Fruit fly (Drosophila melanogaster) whole organism: ENCODE results near the gene CG13026.

ENCODE experiments used
- CG8478 ChIP-seq: fragments of >200 bp; optimal IDR thresholded peaks from 2 replicates; lab custom pipeline; 2018; ENCODE audit warnings: inconsistent platforms
- Dll ChIP-seq: fragments of >200 bp; optimal IDR thresholded peaks from 2 replicates; lab custom pipeline; 2017
- EcR ChIP-seq, 2 experiments: fragments of >200 bp; optimal IDR thresholded peaks; 2 replicates each; lab custom pipeline; 2017; ENCODE audit warnings: missing biosample characterization in 2 of 2, missing genetic modification characterization in 2 of 2, missing genetic modification reagents in 2 of 2
- pan ChIP-seq: fragments of >200 bp; optimal IDR thresholded peaks from 2 replicates; lab custom pipeline; 2017
- psq ChIP-seq: fragments of >200 bp; optimal IDR thresholded peaks from 2 replicates; lab custom pipeline; 2017
- usp ChIP-seq: fragments of >200 bp; optimal IDR thresholded peaks from 2 replicates; lab custom pipeline; 2017; ENCODE audit warnings: missing biosample characterization, missing genetic modification characterization, mixed read lengths

Gene CG13026

DNA sequence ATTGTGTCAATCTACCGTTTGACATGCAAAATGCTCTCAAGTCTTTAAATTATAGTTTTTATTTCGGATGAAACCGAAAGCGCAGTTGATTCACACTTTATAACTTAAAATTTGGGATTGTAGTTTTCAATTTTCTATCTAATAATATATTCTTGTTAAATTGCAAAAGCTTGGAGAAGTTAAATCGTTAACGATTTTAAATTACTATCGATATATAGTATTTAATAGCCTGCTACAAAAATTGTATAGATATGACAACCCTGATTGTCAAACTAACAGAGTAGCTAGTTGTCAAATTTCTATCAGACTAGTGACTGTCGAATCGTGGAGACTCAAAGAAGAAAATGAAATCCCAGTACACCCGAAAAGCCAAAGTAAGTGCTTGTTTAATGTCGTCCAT lies 21.3 kb downstream of the CG13026 start, which contains the start of gene CG9692:
Gene CG9692 (plus strand): TSS at position 301 of the 400 bp plus-strand sequence.
- TF ChIP-seq Dll (lab: Kevin White, UChicago), result no peak
- TF ChIP-seq EcR (GFP tag; optimal IDR thresholded peaks at IDR 0.05; lab: Kevin White, UChicago), result no peak
- no peak for TF ChIP-seq usp (GFP tag; lab: Kevin White, UChicago)
- TF ChIP-seq CG8478 (lab: Kevin White, UChicago), result no peak
- no peak for TF ChIP-seq psq
- no peak for TF ChIP-seq pan

DNA sequence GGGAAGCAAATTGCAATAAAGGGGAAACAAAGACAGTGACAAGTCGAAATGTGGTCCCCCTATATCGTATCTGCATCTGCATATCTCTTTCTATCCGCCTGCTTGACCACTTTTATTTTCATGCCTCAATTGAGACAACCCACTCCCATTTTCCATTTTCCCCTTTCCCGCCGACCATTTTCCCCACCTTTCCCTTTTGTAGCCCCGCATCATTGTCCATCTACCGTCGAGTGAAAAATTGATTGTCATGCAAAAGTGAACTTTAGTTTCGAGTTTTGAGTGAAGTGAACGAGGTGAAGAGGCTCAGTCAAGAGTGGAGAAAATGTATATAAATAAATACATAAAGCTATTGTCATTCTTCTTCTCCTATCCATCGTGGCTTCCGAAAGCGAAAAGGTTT lies 21.7 kb downstream of the CG13026 start:
- TF ChIP-seq Dll (lab: Kevin White, UChicago) (no peak), pan (no peak), usp (GFP tag; lab: Kevin White, UChicago) (no peak), EcR (GFP tag; optimal IDR thresholded peaks at IDR 0.05; lab: Kevin White, UChicago) (no peak), psq (no peak), CG8478 (lab: Kevin White, UChicago) (no peak)

DNA sequence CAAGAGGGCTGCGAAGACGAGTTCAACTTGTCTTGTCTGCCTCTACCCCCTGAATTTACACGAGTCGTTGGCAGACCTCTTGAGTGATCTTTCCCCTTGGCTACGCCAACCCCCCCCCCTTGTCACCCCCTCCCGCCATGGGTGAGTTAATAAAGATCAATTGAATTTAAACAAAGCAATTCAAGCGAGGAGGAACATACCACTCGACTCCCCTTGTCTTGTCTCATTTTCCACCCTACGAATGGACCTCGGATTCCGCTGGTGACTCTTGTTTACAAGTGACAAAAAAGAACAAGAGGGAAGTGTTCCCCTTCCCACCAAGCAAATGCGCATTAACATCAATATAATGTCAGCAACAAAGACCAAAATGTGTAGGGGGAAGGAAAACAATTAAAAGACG lies 23.1 kb downstream of the CG13026 start:
- TF ChIP-seq Dll (lab: Kevin White, UChicago) (no peak), psq (no peak), usp (GFP tag; lab: Kevin White, UChicago) (no peak), EcR (GFP tag; optimal IDR thresholded peaks at IDR 0.05; lab: Kevin White, UChicago) (no peak), pan (no peak), CG8478 (lab: Kevin White, UChicago) (no peak)

DNA sequence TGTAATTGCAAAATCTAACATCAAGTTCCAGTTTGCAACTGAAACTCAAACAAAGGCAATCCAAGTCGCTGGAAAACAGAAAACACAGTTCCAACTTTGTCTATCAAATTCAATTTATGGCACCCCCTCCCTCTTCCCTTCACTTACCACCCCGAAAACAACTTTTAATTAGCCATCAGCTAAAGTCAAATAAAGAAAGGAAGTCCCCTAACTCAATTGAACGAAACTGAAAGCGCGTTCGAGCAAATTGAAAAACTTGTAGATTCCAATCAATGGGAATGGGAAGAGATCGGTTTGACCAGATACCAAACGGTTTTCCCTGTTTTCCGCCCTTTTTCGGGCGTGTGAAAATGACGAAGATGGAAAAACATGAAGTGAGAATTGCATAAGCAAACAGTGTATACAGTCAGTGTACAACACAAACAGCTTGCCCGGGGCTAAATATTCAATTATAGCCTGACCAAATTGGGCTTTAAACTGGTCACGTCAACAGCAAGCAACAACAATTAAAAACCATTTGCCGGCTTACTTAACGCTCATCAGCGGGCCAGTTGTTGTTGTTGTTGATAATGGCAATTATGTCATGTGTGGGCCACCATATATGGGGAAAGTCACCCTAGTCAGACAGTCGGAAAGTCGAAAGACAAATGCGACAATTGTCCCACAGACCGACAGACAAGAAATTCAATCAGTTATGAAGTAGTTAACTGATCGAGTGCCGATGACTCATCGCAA lies 26.5 kb downstream of the CG13026 start:
- TF ChIP-seq CG8478 (lab: Kevin White, UChicago) (no peak), Dll (lab: Kevin White, UChicago) (no peak), pan (no peak), psq (no peak), EcR (GFP tag; optimal IDR thresholded peaks at IDR 0.05; lab: Kevin White, UChicago) (no peak), usp (GFP tag; lab: Kevin White, UChicago) (no peak)

DNA sequence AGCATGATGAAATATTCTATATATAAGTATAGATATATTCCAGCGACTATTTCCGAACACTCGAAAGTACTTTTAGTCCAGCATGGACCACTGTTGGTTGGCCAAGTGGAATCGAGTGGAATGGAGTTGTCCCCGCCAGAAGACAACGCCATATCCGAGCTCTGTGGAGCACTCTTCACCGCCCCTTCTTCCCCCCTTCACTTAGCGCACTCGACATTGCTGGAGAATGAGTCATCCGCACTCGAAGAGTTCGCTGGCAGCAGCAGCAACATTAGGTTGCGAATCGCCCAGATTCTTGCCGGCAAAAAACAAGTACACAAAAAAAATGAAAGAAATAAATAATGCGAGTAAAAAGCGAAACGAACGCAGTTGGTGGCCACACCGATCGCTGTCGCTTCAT lies 27.9 kb downstream of the CG13026 start:
- TF ChIP-seq CG8478 (lab: Kevin White, UChicago) (no peak), pan (no peak), EcR (GFP tag; optimal IDR thresholded peaks at IDR 0.05; lab: Kevin White, UChicago) (no peak)

DNA sequence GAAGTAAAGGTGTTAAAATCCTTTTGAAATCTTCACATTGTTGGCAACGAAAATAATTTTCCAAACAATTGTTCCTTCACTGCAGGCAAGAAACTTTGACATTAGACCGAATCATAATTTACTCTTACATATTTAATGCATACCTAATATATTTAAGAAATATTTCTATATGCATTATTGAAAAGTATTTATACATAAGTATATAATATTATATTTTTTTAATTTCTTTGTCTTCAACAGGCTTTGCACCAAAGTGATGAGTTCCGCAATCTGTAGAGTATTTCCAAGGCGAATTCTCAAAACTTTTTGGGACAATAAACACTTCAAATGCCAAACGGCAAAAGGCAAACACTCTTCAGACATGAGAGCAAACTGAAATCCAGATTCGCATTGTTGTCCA lies 28.9 kb downstream of the CG13026 start:
- TF ChIP-seq pan (no peak), usp (GFP tag; lab: Kevin White, UChicago) (no peak), psq (no peak), EcR (GFP tag; optimal IDR thresholded peaks at IDR 0.05; lab: Kevin White, UChicago) (no peak), Dll (lab: Kevin White, UChicago) (no peak), CG8478 (lab: Kevin White, UChicago) (no peak)

DNA sequence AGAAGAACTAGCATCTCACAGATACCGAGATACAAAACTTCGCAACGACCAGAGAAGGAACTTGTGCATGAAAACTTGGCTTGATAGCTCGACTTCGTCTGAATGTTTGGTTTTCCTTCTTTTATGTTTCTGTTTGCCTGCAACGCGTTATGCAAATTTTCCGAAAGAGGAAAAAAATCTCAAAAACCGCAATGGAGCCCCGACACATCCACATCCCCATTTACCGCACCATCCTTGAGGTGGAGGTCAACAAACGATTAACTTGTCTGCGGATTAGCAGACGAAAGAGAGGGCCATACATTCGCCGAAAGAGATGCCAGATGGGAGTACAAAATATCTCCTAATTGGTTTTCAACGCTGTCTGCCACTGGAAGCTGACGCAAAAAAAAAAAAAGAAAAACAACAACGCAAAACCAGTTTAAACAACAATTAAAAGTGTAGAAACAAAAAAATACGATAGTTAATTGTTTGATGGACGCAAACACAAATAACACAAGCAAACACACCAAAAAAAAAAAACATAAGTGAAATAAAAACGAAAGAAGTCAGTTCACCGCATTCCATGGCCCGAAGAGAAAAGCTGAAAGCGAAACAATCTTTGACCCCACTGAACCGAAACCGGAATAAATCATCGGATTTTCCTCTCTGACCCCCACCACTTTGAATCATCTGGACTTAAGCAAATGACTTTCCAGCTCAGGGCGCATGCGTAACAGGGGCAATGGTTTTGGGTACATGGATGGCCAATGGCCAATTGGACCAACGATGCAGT lies 30.7 kb downstream of the CG13026 start:
- TF ChIP-seq psq (no peak), EcR (GFP tag; optimal IDR thresholded peaks at IDR 0.05; lab: Kevin White, UChicago) (peak in 1 of 2 experiments; percentile 72), Dll (lab: Kevin White, UChicago) (no peak), usp (GFP tag; lab: Kevin White, UChicago) (no peak), pan (no peak), CG8478 (lab: Kevin White, UChicago) (no peak)

DNA sequence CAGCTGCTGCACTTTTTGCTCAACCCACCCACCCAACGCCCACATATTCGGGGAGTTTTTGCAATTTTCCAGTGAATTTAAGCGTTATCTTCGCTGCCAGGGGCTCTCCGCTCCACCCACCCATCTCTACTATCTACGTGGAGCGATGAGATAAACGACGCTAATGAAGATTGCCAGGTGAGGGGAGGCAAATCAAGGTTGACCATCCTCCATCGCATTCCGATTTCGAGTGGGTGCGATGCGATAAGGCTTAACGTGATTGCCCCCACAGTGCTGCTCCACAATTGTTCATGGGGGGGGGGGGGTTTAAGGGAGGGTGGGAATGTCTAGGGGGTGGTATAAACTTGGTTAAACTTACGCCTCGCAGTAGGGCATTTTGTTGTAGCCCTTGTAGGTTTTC lies 32.1 kb downstream of the CG13026 start:
- TF ChIP-seq usp (GFP tag; lab: Kevin White, UChicago) (no peak), pan (no peak), EcR (GFP tag; optimal IDR thresholded peaks at IDR 0.05; lab: Kevin White, UChicago) (no peak), CG8478 (lab: Kevin White, UChicago) (no peak), psq (no peak), Dll (lab: Kevin White, UChicago) (no peak)

DNA sequence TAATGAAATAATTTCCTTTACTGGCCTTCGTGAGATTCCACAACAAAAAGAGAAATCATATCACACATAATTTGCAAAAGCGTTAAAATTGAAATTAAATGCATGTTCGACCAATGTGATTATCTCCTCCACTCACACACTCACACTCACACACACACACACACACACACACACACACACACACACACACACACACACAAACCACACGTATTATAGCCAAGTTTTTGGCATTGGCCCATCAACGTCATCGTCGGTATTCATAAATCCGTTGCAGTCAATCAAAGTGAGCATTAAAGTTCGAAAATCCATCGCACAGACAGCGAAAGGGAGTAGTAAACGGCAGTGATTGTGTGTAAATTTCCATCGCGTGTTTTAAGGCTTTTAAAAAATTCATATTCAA lies 35.9 kb downstream of the CG13026 start:
- no peak for TF ChIP-seq pan
- TF ChIP-seq EcR (GFP tag; optimal IDR thresholded peaks at IDR 0.05; lab: Kevin White, UChicago), result no peak
- no peak for TF ChIP-seq Dll (lab: Kevin White, UChicago)
- TF ChIP-seq CG8478 (lab: Kevin White, UChicago), result no peak
- no peak for TF ChIP-seq psq
- no peak for TF ChIP-seq usp (GFP tag; lab: Kevin White, UChicago)

DNA sequence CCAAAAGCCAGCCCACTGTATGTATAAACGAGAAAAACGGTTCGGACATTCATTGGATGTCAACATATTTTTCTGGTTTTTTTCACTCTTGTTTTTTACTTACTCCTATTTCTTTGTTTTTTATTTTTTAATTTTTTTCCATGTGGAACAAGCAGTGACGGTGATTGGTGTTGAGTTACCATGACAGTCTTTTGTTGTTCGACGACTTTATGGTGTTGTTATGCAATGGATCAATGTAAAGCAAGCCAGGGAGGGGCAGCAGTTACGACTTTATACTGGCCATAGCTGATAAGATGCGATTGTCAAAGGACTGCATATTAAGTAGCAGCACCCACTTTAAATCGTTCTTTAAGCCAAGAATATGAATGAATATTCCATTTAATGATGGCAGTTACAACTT lies 36.5 kb downstream of the CG13026 start:
- no peak for TF ChIP-seq EcR (GFP tag; optimal IDR thresholded peaks at IDR 0.05; lab: Kevin White, UChicago)
- no peak for TF ChIP-seq psq
- no peak for TF ChIP-seq pan
- TF ChIP-seq Dll (lab: Kevin White, UChicago), result no peak
- no peak for TF ChIP-seq usp (GFP tag; lab: Kevin White, UChicago)
- TF ChIP-seq CG8478 (lab: Kevin White, UChicago), result no peak

DNA sequence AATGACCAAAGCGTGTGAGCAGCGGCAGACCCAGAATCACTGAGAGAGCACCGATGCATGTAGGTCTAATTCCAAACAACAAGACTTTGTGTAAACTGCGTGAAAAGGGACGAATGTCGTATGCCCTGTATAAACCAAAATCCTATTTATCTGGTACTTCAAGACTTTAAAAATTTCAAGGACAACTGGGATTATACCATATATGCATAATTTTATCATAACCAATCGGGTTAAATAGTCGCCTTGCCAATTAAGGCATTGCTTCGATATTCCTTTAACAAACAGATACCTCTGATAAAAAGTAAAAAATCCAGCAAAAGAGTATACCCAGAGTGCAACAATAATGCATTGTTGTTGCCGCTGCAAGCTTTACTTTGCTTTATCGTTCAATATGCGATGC lies 43.0 kb downstream of the CG13026 start:
- TF ChIP-seq pan, result no peak
- no peak for TF ChIP-seq CG8478 (lab: Kevin White, UChicago)
- no peak for TF ChIP-seq usp (GFP tag; lab: Kevin White, UChicago)
- TF ChIP-seq Dll (lab: Kevin White, UChicago), result no peak
- TF ChIP-seq psq, result no peak
- no peak for TF ChIP-seq EcR (GFP tag; optimal IDR thresholded peaks at IDR 0.05; lab: Kevin White, UChicago)

DNA sequence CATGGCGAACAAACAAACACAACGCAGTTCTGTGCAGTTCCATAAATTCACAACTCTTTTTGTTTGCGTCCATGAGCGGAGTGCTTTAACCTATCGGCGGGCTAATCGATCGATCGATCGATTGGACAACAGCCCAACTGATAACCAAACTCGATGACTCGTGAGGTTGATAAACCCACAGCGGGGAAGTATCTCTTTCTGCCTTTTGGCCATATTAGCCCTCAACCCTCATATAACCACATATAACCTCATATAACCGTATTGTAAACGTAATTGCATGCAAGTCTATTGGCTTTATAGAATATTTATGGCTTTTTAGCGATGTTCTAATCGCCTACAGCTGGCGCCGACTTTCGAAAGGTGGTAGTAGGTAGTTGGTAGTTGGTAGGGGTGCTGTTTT lies 43.6 kb downstream of the CG13026 start:
- no peak for TF ChIP-seq pan
